Fruit fly (Drosophila melanogaster) whole organism, embryonic: ENCODE results near the gene CG42585.

Experiments
- ATbp ChIP-seq: fragments of 200-800 bp; sonication (Bioruptor generic); optimal IDR thresholded peaks from 2 replicates; lab custom pipeline; 2017; ENCODE audit warnings: missing biosample characterization, mild to moderate bottlenecking, missing genetic modification characterization, missing genetic modification reagents
- Abd-B ChIP-seq: fragments of 200-800 bp; sonication (Bioruptor generic); optimal IDR thresholded peaks from 2 replicates; lab custom pipeline; 2018; ENCODE audit warnings: missing biosample characterization, mild to moderate bottlenecking, missing genetic modification characterization, moderate library complexity
- Atf3 ChIP-seq: fragments of 200-800 bp; sonication (Bioruptor generic); optimal IDR thresholded peaks from 3 replicates; lab custom pipeline; 2016; ENCODE audit warnings: missing biosample characterization, missing genetic modification characterization
- Atf6 ChIP-seq: fragments of 200-800 bp; sonication (Bioruptor generic); IDR thresholded peaks from 2 replicates; pipeline ENCODE4 v1.3.6; 2022; ENCODE audit warnings: missing biosample characterization, missing genetic modification characterization
- Bteb2 ChIP-seq: fragments of 200-800 bp; sonication (Bioruptor generic); optimal IDR thresholded peaks from 2 replicates; lab custom pipeline; 2016; ENCODE audit warnings: missing biosample characterization, missing genetic modification characterization
- CG10321 ChIP-seq: fragments of 200-800 bp; sonication (Bioruptor generic); IDR thresholded peaks from 2 replicates; pipeline ENCODE4 v1.3.6; 2022; ENCODE audit warnings: missing biosample characterization, missing genetic modification characterization
- CG11723 ChIP-seq: fragments of 200-800 bp; sonication (Bioruptor generic); optimal IDR thresholded peaks from 2 replicates; lab custom pipeline; 2017; ENCODE audit warnings: missing biosample characterization, mild to moderate bottlenecking, missing genetic modification characterization
- CG12659 ChIP-seq: fragments of 200-800 bp; sonication (Bioruptor generic); optimal IDR thresholded peaks from 3 replicates; lab custom pipeline; 2017; ENCODE audit warnings: mild to moderate bottlenecking, missing biosample characterization, missing genetic modification reagents, missing genetic modification characterization
- CG15073 ChIP-seq: fragments of 200-800 bp; sonication (Bioruptor generic); optimal IDR thresholded peaks from 2 replicates; lab custom pipeline; 2016; ENCODE audit warnings: missing biosample characterization, missing genetic modification characterization
- CG1602 ChIP-seq: fragments of 200-800 bp; sonication (Bioruptor generic); optimal IDR thresholded peaks from 3 replicates; lab custom pipeline; 2016; ENCODE audit warnings: missing biosample characterization, missing genetic modification characterization
- CG16813 ChIP-seq: fragments of 200-800 bp; sonication (Bioruptor generic); IDR thresholded peaks from 3 replicates; pipeline ENCODE4 v1.3.6; 2022; ENCODE audit warnings: missing biosample characterization, missing genetic modification characterization; ENCODE audit not compliant: partially characterized antibody
- CG17359 ChIP-seq: fragments of 200-800 bp; sonication (Bioruptor generic); optimal IDR thresholded peaks from 3 replicates; lab custom pipeline; 2018; ENCODE audit warnings: missing biosample characterization, mild to moderate bottlenecking, missing genetic modification characterization, moderate library complexity
- CG18764 ChIP-seq: fragments of 200-800 bp; sonication (Bioruptor generic); optimal IDR thresholded peaks from 3 replicates; lab custom pipeline; 2016; ENCODE audit warnings: missing biosample characterization, missing genetic modification characterization
- CG2120 ChIP-seq: fragments of 200-800 bp; sonication (Bioruptor generic); optimal IDR thresholded peaks from 3 replicates; lab custom pipeline; 2016; ENCODE audit warnings: missing biosample characterization, missing genetic modification characterization
- CG2875 ChIP-seq: fragments of 200-800 bp; sonication (Bioruptor generic); optimal IDR thresholded peaks from 2 replicates; lab custom pipeline; 2017; ENCODE audit warnings: missing biosample characterization, mild to moderate bottlenecking, missing genetic modification characterization, missing genetic modification reagents
- CG30403 ChIP-seq: fragments of 200-800 bp; sonication (Bioruptor generic); optimal IDR thresholded peaks from 3 replicates; lab custom pipeline; 2016; ENCODE audit warnings: missing biosample characterization, missing genetic modification characterization
- CG31441 ChIP-seq: fragments of 200-800 bp; sonication (Bioruptor generic); IDR thresholded peaks from 2 replicates; pipeline ENCODE4 v1.3.6; 2022; ENCODE audit warnings: missing biosample characterization, missing genetic modification characterization
- CG32532 ChIP-seq: fragments of 200-800 bp; sonication (Bioruptor generic); IDR thresholded peaks from 2 replicates; pipeline ENCODE4 v1.3.6; 2022; ENCODE audit warnings: missing biosample characterization, missing genetic modification characterization
- CG5953 ChIP-seq: fragments of 200-800 bp; sonication (Bioruptor generic); IDR thresholded peaks from 2 replicates; pipeline ENCODE4 v1.3.6; 2022; ENCODE audit warnings: missing biosample characterization, missing genetic modification characterization
- CG6813 ChIP-seq: fragments of 200-800 bp; sonication (Bioruptor generic); optimal IDR thresholded peaks from 2 replicates; lab custom pipeline; 2017; ENCODE audit warnings: missing biosample characterization, missing genetic modification characterization, mild to moderate bottlenecking, moderate library complexity, missing genetic modification reagents
- Doc3 ChIP-seq: fragments of 200-800 bp; sonication (Bioruptor generic); IDR thresholded peaks from 3 replicates; pipeline ENCODE4 v1.3.6; 2022; ENCODE audit warnings: missing biosample characterization, missing genetic modification characterization; ENCODE audit not compliant: partially characterized antibody
- GATAe ChIP-seq: fragments of 200-800 bp; sonication (Bioruptor generic); conservative IDR thresholded peaks from 2 replicates; pipeline ENCODE4 v1.3.6; 2022; ENCODE audit warnings: missing biosample characterization, missing genetic modification characterization
- Gug ChIP-seq: fragments of 200-800 bp; sonication (Bioruptor generic); IDR thresholded peaks from 4 replicates; pipeline ENCODE4 v1.3.6; 2022; ENCODE audit warnings: missing biosample characterization, missing genetic modification characterization
- Hr39 ChIP-seq: fragments of >200 bp; optimal IDR thresholded peaks from 2 replicates; lab custom pipeline; 2017
- Lim3 ChIP-seq: fragments of 200-800 bp; sonication (Bioruptor generic); IDR thresholded peaks from 2 replicates; pipeline ENCODE4 v1.3.6; 2022; ENCODE audit warnings: missing biosample characterization, missing genetic modification characterization
- NFAT ChIP-seq: fragments of 200-800 bp; sonication (Bioruptor generic); IDR thresholded peaks from 2 replicates; pipeline ENCODE4 v1.3.6; 2022; ENCODE audit warnings: missing biosample characterization, missing genetic modification characterization
- Optix ChIP-seq: fragments of 200-800 bp; sonication (Bioruptor generic); IDR thresholded peaks from 3 replicates; pipeline ENCODE4 v1.3.6; 2022; ENCODE audit warnings: missing biosample characterization, missing genetic modification characterization
- Stat92E ChIP-seq, 3 experiments: fragments of >200 bp in 2 of 3; fragments of 200-800 bp in 1 of 3; sonication (Bioruptor generic) in 1 of 3; optimal IDR thresholded peaks; 2 replicates each; lab custom pipeline; 2017 to 2019; ENCODE audit warnings: missing biosample characterization in 3 of 3, missing genetic modification characterization in 3 of 3, mild to moderate bottlenecking in 1 of 3, moderate library complexity in 1 of 3
- TFAM ChIP-seq: fragments of 200-800 bp; sonication (Bioruptor generic); optimal IDR thresholded peaks from 2 replicates; lab custom pipeline; 2017; ENCODE audit warnings: missing biosample characterization, missing genetic modification characterization, inconsistent platforms
- Trl ChIP-seq, 3 experiments: fragments of >200 bp in 2 of 3; fragments of 200-800 bp in 1 of 3; sonication (Bioruptor generic) in 1 of 3; optimal IDR thresholded peaks; 2 replicates in 1 of 3; 3 replicates in 2 of 3; lab custom pipeline; 2016 to 2017; ENCODE audit warnings: missing biosample characterization in 1 of 3, missing genetic modification characterization in 1 of 3
- ara ChIP-seq: fragments of 200-800 bp; sonication (Bioruptor generic); IDR thresholded peaks from 2 replicates; pipeline ENCODE4 v1.3.6; 2022; ENCODE audit warnings: missing biosample characterization, missing genetic modification characterization
- cad ChIP-seq: fragments of >200 bp; optimal IDR thresholded peaks from 2 replicates; lab custom pipeline; 2017; ENCODE audit warnings: missing biosample characterization, missing genetic modification characterization
- dmrt11E ChIP-seq: fragments of 200-800 bp; sonication (Bioruptor generic); optimal IDR thresholded peaks from 3 replicates; lab custom pipeline; 2018; ENCODE audit warnings: missing biosample characterization, mild to moderate bottlenecking, missing genetic modification characterization, moderate library complexity
- fd102C ChIP-seq: fragments of 200-800 bp; sonication (Bioruptor generic); optimal IDR thresholded peaks from 2 replicates; lab custom pipeline; 2018; ENCODE audit warnings: missing biosample characterization, mild to moderate bottlenecking, missing genetic modification characterization, moderate library complexity
- fu2 ChIP-seq: fragments of 200-800 bp; sonication (Bioruptor generic); optimal IDR thresholded peaks from 2 replicates; lab custom pipeline; 2016; ENCODE audit warnings: missing biosample characterization, missing genetic modification characterization
- klu ChIP-seq: fragments of 200-800 bp; sonication (Bioruptor generic); IDR thresholded peaks from 2 replicates; pipeline ENCODE4 v1.3.6; 2022; ENCODE audit warnings: missing biosample characterization, missing genetic modification characterization
- mam ChIP-seq: fragments of 200-800 bp; sonication (Bioruptor generic); optimal IDR thresholded peaks from 3 replicates; lab custom pipeline; 2016; ENCODE audit warnings: missing biosample characterization, missing genetic modification characterization
- nerfin-2 ChIP-seq: fragments of 200-800 bp; sonication (Bioruptor generic); IDR thresholded peaks from 2 replicates; pipeline ENCODE4 v1.3.6; 2022; ENCODE audit warnings: missing biosample characterization, missing genetic modification characterization; ENCODE audit not compliant: partially characterized antibody
- org-1 ChIP-seq: fragments of 200-800 bp; sonication (Bioruptor generic); optimal IDR thresholded peaks from 2 replicates; lab custom pipeline; 2017; ENCODE audit warnings: missing biosample characterization, missing genetic modification characterization
- pfk ChIP-seq: fragments of 200-800 bp; sonication (Bioruptor generic); optimal IDR thresholded peaks from 2 replicates; lab custom pipeline; 2018; ENCODE audit warnings: missing biosample characterization, mild to moderate bottlenecking, missing genetic modification characterization, moderate library complexity
- pum ChIP-seq: fragments of 200-800 bp; sonication (Bioruptor generic); optimal IDR thresholded peaks from 2 replicates; lab custom pipeline; 2016; ENCODE audit warnings: missing biosample characterization, missing genetic modification characterization
- ro ChIP-seq: fragments of 200-800 bp; sonication (Bioruptor generic); IDR thresholded peaks from 2 replicates; pipeline ENCODE4 v1.3.6; 2022; ENCODE audit warnings: missing biosample characterization, missing genetic modification characterization
- sc ChIP-seq, 3 experiments: fragments of >200 bp in 2 of 3; fragments of 200-800 bp in 1 of 3; sonication (Bioruptor generic) in 1 of 3; optimal IDR thresholded peaks; 2 replicates in 2 of 3; 3 replicates in 1 of 3; lab custom pipeline; 2017; ENCODE audit warnings: mild to moderate bottlenecking in 1 of 3, missing biosample characterization in 1 of 3, missing genetic modification characterization in 1 of 3, missing genetic modification reagents in 1 of 3
- sd ChIP-seq: fragments of 200-800 bp; sonication (Bioruptor generic); optimal IDR thresholded peaks from 3 replicates; lab custom pipeline; 2018; ENCODE audit warnings: missing biosample characterization, mild to moderate bottlenecking, missing genetic modification characterization, moderate library complexity
- sens ChIP-seq: fragments of 200-800 bp; sonication (Bioruptor generic); peaks from one replicate; lab custom pipeline; 2016; ENCODE audit warnings: missing biosample characterization, missing genetic modification characterization
- tin ChIP-seq: fragments of 200-800 bp; sonication (Bioruptor generic); optimal IDR thresholded peaks from 3 replicates; lab custom pipeline; 2016; ENCODE audit warnings: missing biosample characterization, missing genetic modification characterization
- toy ChIP-seq: fragments of 200-800 bp; sonication (Bioruptor generic); IDR thresholded peaks from 2 replicates; pipeline ENCODE4 v1.3.6; 2022; ENCODE audit warnings: missing biosample characterization, missing genetic modification characterization
- trh ChIP-seq: fragments of 200-800 bp; sonication (Bioruptor generic); optimal IDR thresholded peaks from 2 replicates; lab custom pipeline; 2016; ENCODE audit warnings: missing biosample characterization, missing genetic modification characterization
- twi ChIP-seq: fragments of 200-800 bp; optimal IDR thresholded peaks from 2 replicates; lab custom pipeline; 2019; ENCODE audit warnings: missing biosample characterization, mild to moderate bottlenecking, missing genetic modification characterization, moderate library complexity
- z ChIP-seq: fragments of 200-800 bp; sonication (Bioruptor generic); IDR thresholded peaks from 3 replicates; pipeline ENCODE4 v1.3.6; 2022; ENCODE audit warnings: missing biosample characterization, missing genetic modification characterization

Gene CG42585

DNA sequence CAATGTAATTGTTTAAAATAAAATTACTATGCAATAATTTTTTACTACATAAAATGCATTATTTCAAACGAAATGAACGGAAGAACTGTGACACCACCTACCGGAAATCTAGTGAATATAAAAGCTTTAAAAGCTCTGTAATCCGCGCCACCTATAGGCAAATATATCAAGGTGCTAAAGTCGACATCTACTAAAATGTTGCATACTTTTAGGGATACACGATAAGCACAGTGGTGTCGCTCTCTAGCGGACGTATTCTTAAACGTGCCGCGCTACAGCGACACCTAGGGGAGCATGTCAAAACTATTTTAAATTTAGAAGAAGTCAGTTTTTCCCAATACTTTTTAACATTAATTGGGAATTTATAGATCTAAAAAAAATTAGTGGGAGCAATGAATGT lies 33.5 kb upstream of the CG42585 start (continued):
- no peak for TF ChIP-seq sc (optimal IDR thresholded peaks at IDR 0.05; lab: Kevin White, UChicago)
- TF ChIP-seq sc (GFP tag; optimal IDR thresholded peaks at IDR 0.05; lab: Kevin White, UChicago): no peak
- TF ChIP-seq NFAT: peak; percentile 91
- TF ChIP-seq ara (GFP tag; lab: Robert Waterston, UW): peak; percentile 66
- TF ChIP-seq CG15073 (GFP tag; lab: Kevin White, UChicago): peak; percentile 21
- peak; percentile 74 for TF ChIP-seq CG30403
- TF ChIP-seq Atf3 (GFP tag; lab: Kevin White, UChicago): peak; percentile 45
- TF ChIP-seq CG1602: peak; percentile 85
- TF ChIP-seq Abd-B: peak; percentile 42
- no peak for TF ChIP-seq Doc3 (GFP tag; lab: Robert Waterston, UW)
- peak; percentile 23 for TF ChIP-seq fd102C
- TF ChIP-seq Atf6: no peak; the same call in 1 of the 2 replicates
- TF ChIP-seq TFAM (GFP tag; lab: Kevin White, UChicago): no peak
- TF ChIP-seq CG17359 (tag; lab: Kevin White, UChicago): peak; percentile 77
- TF ChIP-seq fu2 (GFP tag; lab: Kevin White, UChicago): peak; percentile 22
- peak; percentile 48 for TF ChIP-seq twi (tag; lab: Kevin White, UChicago)
- peak; percentile 45 for TF ChIP-seq CG6813
- TF ChIP-seq CG31441 (GFP tag; lab: Robert Waterston, UW): peak; percentile 57; the same call in 1 of the 2 replicates
- peak; percentile 66 for TF ChIP-seq CG2120 (GFP tag; lab: Kevin White, UChicago)
- TF ChIP-seq cad (GFP tag; lab: Kevin White, UChicago): no peak
- TF ChIP-seq Bteb2: peak; percentile 58
- TF ChIP-seq CG32532 (GFP tag; lab: Robert Waterston, UW): peak; percentile 94
- peak; percentile 63; the same call in 3 of the 4 replicates for TF ChIP-seq Gug (GFP tag; lab: Robert Waterston, UW)
- TF ChIP-seq Optix (GFP tag; lab: Robert Waterston, UW): peak; percentile 41
- TF ChIP-seq toy (GFP tag; lab: Robert Waterston, UW): no peak; the same call in 1 of the 2 replicates
- TF ChIP-seq CG5953: peak; percentile 57
- TF ChIP-seq org-1 (GFP tag; lab: Kevin White, UChicago): no peak
- peak; percentile 25; the same call in 1 of the 2 replicates for TF ChIP-seq CG10321
- TF ChIP-seq Hr39 (lab: Kevin White, UChicago): no peak
- no peak for TF ChIP-seq Stat92E (GFP tag; optimal IDR thresholded peaks at IDR 0.05; lab: Kevin White, UChicago)
- peak; percentile 86 for TF ChIP-seq pum (GFP tag; lab: Kevin White, UChicago)
- TF ChIP-seq ATbp (GFP tag; lab: Kevin White, UChicago): no peak
- peak; percentile 32 for TF ChIP-seq trh (GFP tag; lab: Kevin White, UChicago)
- no peak for TF ChIP-seq CG11723
- TF ChIP-seq sd (tag; lab: Kevin White, UChicago): peak; percentile 47
- TF ChIP-seq CG2875: peak; percentile 47
- TF ChIP-seq z: no peak; the same call in 2 of the 3 replicates
- peak; percentile 33 for TF ChIP-seq CG12659 (GFP tag; lab: Kevin White, UChicago)
- TF ChIP-seq klu (GFP tag; lab: Robert Waterston, UW): 0 out of 2 replicates have a peak, but pooled peaks have one; percentile 34
- TF ChIP-seq pfk (GFP tag; lab: Kevin White, UChicago): peak; percentile 39
- peak; percentile 87 for TF ChIP-seq sens
- TF ChIP-seq mam (GFP tag; lab: Kevin White, UChicago): peak; percentile 69
- TF ChIP-seq Trl (optimal IDR thresholded peaks at IDR 0.05; lab: Kevin White, UChicago): no peak
- peak; percentile 91 for TF ChIP-seq Trl (GFP tag; optimal IDR thresholded peaks at IDR 0.05; lab: Kevin White, UChicago)
- TF ChIP-seq dmrt11E (tag; lab: Kevin White, UChicago): peak; percentile 61
- peak; percentile 61 for TF ChIP-seq CG18764 (GFP tag; lab: Kevin White, UChicago)
- no peak for TF ChIP-seq CG16813
- no peak for TF ChIP-seq GATAe (GFP tag; lab: Robert Waterston, UW)
- peak; percentile 89 for TF ChIP-seq tin (GFP tag; lab: Kevin White, UChicago)
- no peak for TF ChIP-seq Lim3
- TF ChIP-seq ro (GFP tag; lab: Robert Waterston, UW): no peak; the same call in none of the 2 replicates
- no peak for TF ChIP-seq nerfin-2 (GFP tag; lab: Robert Waterston, UW)
